Fruit fly (Drosophila melanogaster) whole organism, embryonic: ENCODE results near the gene CG14277.

Source experiments
- Abd-B ChIP-seq: fragments of 200-800 bp; sonication (Bioruptor generic); optimal IDR thresholded peaks from 2 replicates; lab custom pipeline; 2018; ENCODE audit warnings: missing biosample characterization, mild to moderate bottlenecking, missing genetic modification characterization, moderate library complexity
- Ada2b ChIP-seq: fragments of 200-800 bp; sonication (Bioruptor generic); IDR thresholded peaks from 2 replicates; pipeline ENCODE4 v1.3.6; 2022; ENCODE audit warnings: missing biosample characterization, missing genetic modification characterization
- Blimp-1 ChIP-seq: fragments of 200-800 bp; sonication (Bioruptor generic); optimal IDR thresholded peaks from 3 replicates; lab custom pipeline; 2018; ENCODE audit warnings: missing biosample characterization, missing genetic modification characterization, mild to moderate bottlenecking, moderate library complexity, missing genetic modification reagents
- CG1024 ChIP-seq: fragments of 200-800 bp; sonication (Bioruptor generic); IDR thresholded peaks from 2 replicates; pipeline ENCODE4 v1.3.6; 2022; ENCODE audit warnings: missing biosample characterization, missing genetic modification characterization
- CG10274 ChIP-seq: fragments of 200-800 bp; sonication (Bioruptor generic); optimal IDR thresholded peaks from 3 replicates; lab custom pipeline; 2017; ENCODE audit warnings: missing biosample characterization, mild to moderate bottlenecking, missing genetic modification characterization
- CG10565 ChIP-seq: fragments of 200-800 bp; sonication (Bioruptor generic); optimal IDR thresholded peaks from 3 replicates; lab custom pipeline; 2016; ENCODE audit warnings: missing biosample characterization, mild to moderate bottlenecking, missing genetic modification characterization
- CG10959 ChIP-seq: fragments of 200-800 bp; sonication (Bioruptor generic); IDR thresholded peaks from 2 replicates; pipeline ENCODE4 v1.3.6; 2022; ENCODE audit warnings: missing biosample characterization, missing genetic modification characterization
- CG12391 ChIP-seq: fragments of 200-800 bp; sonication (Bioruptor generic); optimal IDR thresholded peaks from 3 replicates; lab custom pipeline; 2018; ENCODE audit warnings: missing biosample characterization, mild to moderate bottlenecking, missing genetic modification characterization, moderate library complexity
- CG14860 ChIP-seq: fragments of 200-800 bp; sonication (Bioruptor generic); IDR thresholded peaks from 3 replicates; pipeline ENCODE4 v1.3.6; 2022; ENCODE audit warnings: missing biosample characterization, missing genetic modification characterization; ENCODE audit not compliant: partially characterized antibody
- CG17328 ChIP-seq: fragments of 200-800 bp; sonication (Bioruptor generic); IDR thresholded peaks from 2 replicates; pipeline ENCODE4 v1.3.6; 2022; ENCODE audit warnings: missing biosample characterization, missing genetic modification characterization
- CG17829 ChIP-seq: fragments of 200-800 bp; optimal IDR thresholded peaks from 2 replicates; lab custom pipeline; 2019; ENCODE audit warnings: missing biosample characterization, mild to moderate bottlenecking, missing genetic modification characterization, moderate library complexity
- CG18262 ChIP-seq: fragments of 200-800 bp; optimal IDR thresholded peaks from 3 replicates; lab custom pipeline; 2019; ENCODE audit warnings: missing biosample characterization, mild to moderate bottlenecking, missing genetic modification characterization, moderate library complexity
- CG18476 ChIP-seq: fragments of 200-800 bp; sonication (Bioruptor generic); optimal IDR thresholded peaks from 2 replicates; lab custom pipeline; 2016; ENCODE audit warnings: missing biosample characterization, mild to moderate bottlenecking, missing genetic modification characterization
- CG18599 ChIP-seq: fragments of 200-800 bp; sonication (Bioruptor generic); optimal IDR thresholded peaks from 3 replicates; lab custom pipeline; 2017; ENCODE audit warnings: missing biosample characterization, missing genetic modification characterization, mild to moderate bottlenecking, moderate library complexity, missing genetic modification reagents
- CG2120 ChIP-seq: fragments of 200-800 bp; sonication (Bioruptor generic); optimal IDR thresholded peaks from 3 replicates; lab custom pipeline; 2016; ENCODE audit warnings: missing biosample characterization, missing genetic modification characterization
- CG2712 ChIP-seq: fragments of 200-800 bp; optimal IDR thresholded peaks from 3 replicates; lab custom pipeline; 2019; ENCODE audit warnings: missing biosample characterization, mild to moderate bottlenecking, missing genetic modification characterization, moderate library complexity
- CG30403 ChIP-seq: fragments of 200-800 bp; sonication (Bioruptor generic); optimal IDR thresholded peaks from 3 replicates; lab custom pipeline; 2016; ENCODE audit warnings: missing biosample characterization, missing genetic modification characterization
- CG32772 ChIP-seq: fragments of 200-800 bp; sonication (Bioruptor generic); IDR thresholded peaks from 2 replicates; pipeline ENCODE4 v1.3.6; 2022; ENCODE audit warnings: missing biosample characterization, missing genetic modification characterization
- CG6689 ChIP-seq: fragments of 200-800 bp; sonication (Bioruptor generic); IDR thresholded peaks from 2 replicates; pipeline ENCODE4 v1.3.6; 2022; ENCODE audit warnings: missing biosample characterization, missing genetic modification characterization
- CG7839 ChIP-seq: fragments of 200-800 bp; sonication (Bioruptor generic); optimal IDR thresholded peaks from 3 replicates; lab custom pipeline; 2018; ENCODE audit warnings: missing biosample characterization, mild to moderate bottlenecking, missing genetic modification characterization, moderate library complexity
- Chrac-16 ChIP-seq: fragments of 200-800 bp; sonication (Bioruptor generic); optimal IDR thresholded peaks from 3 replicates; lab custom pipeline; 2016; ENCODE audit warnings: missing biosample characterization, missing genetic modification characterization
- Gug ChIP-seq: fragments of 200-800 bp; sonication (Bioruptor generic); IDR thresholded peaks from 4 replicates; pipeline ENCODE4 v1.3.6; 2022; ENCODE audit warnings: missing biosample characterization, missing genetic modification characterization
- H15 ChIP-seq: fragments of 200-800 bp; sonication (Bioruptor generic); IDR thresholded peaks from 3 replicates; pipeline ENCODE4 v1.3.6; 2022; ENCODE audit warnings: missing biosample characterization, missing genetic modification characterization
- Hr51 ChIP-seq, 2 experiments: fragments of 200-800 bp; sonication (Bioruptor generic); optimal IDR thresholded peaks; 2 replicates in 1 of 2; 3 replicates in 1 of 2; lab custom pipeline; 2016 to 2018; ENCODE audit warnings: missing biosample characterization in 2 of 2, missing genetic modification characterization in 2 of 2, mild to moderate bottlenecking in 1 of 2, moderate library complexity in 1 of 2
- Hr78 ChIP-seq, 2 experiments: fragments of 200-800 bp in 1 of 2; fragments of >200 bp in 1 of 2; sonication (Bioruptor generic) in 1 of 2; optimal IDR thresholded peaks; 2 replicates each; lab custom pipeline; 2017 to 2019; ENCODE audit warnings: missing biosample characterization in 2 of 2, missing genetic modification characterization in 2 of 2, mild to moderate bottlenecking in 1 of 2, moderate library complexity in 1 of 2
- Lpt ChIP-seq: fragments of >200 bp; optimal IDR thresholded peaks from 2 replicates; lab custom pipeline; 2018; ENCODE audit warnings: missing biosample characterization, missing genetic modification characterization
- MESR4 ChIP-seq: fragments of 200-800 bp; sonication (Bioruptor generic); optimal IDR thresholded peaks from 2 replicates; lab custom pipeline; 2018; ENCODE audit warnings: missing biosample characterization, mild to moderate bottlenecking, missing genetic modification characterization, moderate library complexity
- Med ChIP-seq: fragments of 200-800 bp; sonication (Bioruptor generic); peaks from one replicate; lab custom pipeline; 2016; ENCODE audit warnings: missing biosample characterization, missing genetic modification characterization, mild to moderate bottlenecking, inconsistent platforms, moderate library complexity
- Nf-YB ChIP-seq: fragments of 200-800 bp; sonication (Bioruptor generic); optimal IDR thresholded peaks from 3 replicates; lab custom pipeline; 2019; ENCODE audit warnings: missing biosample characterization, mild to moderate bottlenecking, missing genetic modification characterization, moderate library complexity
- Oli ChIP-seq: fragments of 200-800 bp; sonication (Bioruptor generic); optimal IDR thresholded peaks from 2 replicates; lab custom pipeline; 2018; ENCODE audit warnings: missing biosample characterization, mild to moderate bottlenecking, missing genetic modification characterization, moderate library complexity
- Ptx1 ChIP-seq: fragments of 200-800 bp; sonication (Bioruptor generic); IDR thresholded peaks from 2 replicates; pipeline ENCODE4 v1.3.6; 2022; ENCODE audit warnings: missing biosample characterization, missing genetic modification characterization
- Rfx ChIP-seq: fragments of 200-800 bp; sonication (Bioruptor generic); IDR thresholded peaks from 2 replicates; pipeline ENCODE4 v1.3.6; 2022; ENCODE audit warnings: missing biosample characterization, missing genetic modification characterization
- Six4 ChIP-seq: fragments of 200-800 bp; sonication (Bioruptor generic); optimal IDR thresholded peaks from 2 replicates; lab custom pipeline; 2016; ENCODE audit warnings: missing biosample characterization, missing genetic modification characterization
- Sox102F ChIP-seq: fragments of 200-800 bp; sonication (Bioruptor generic); optimal IDR thresholded peaks from 2 replicates; lab custom pipeline; 2018; ENCODE audit warnings: missing biosample characterization, mild to moderate bottlenecking, missing genetic modification characterization, moderate library complexity
- Sry-δ ChIP-seq: fragments of 200-800 bp; sonication (Bioruptor generic); optimal IDR thresholded peaks from 2 replicates; lab custom pipeline; 2016; ENCODE audit warnings: missing biosample characterization, missing genetic modification characterization
- Xbp1 ChIP-seq: fragments of 200-800 bp; sonication (Bioruptor generic); optimal IDR thresholded peaks from 3 replicates; lab custom pipeline; 2016; ENCODE audit warnings: missing biosample characterization, mild to moderate bottlenecking, missing genetic modification characterization
- Xrp1 ChIP-seq: fragments of 200-800 bp; sonication (Bioruptor generic); IDR thresholded peaks from 2 replicates; pipeline ENCODE4 v1.3.6; 2022; ENCODE audit warnings: missing biosample characterization, missing genetic modification characterization
- chif ChIP-seq, 2 experiments: fragments of 200-800 bp; sonication (Bioruptor generic); optimal IDR thresholded peaks; 3 replicates each; lab custom pipeline; 2016; ENCODE audit warnings: missing biosample characterization in 2 of 2, missing genetic modification characterization in 2 of 2
- ems ChIP-seq: fragments of 200-800 bp; sonication (Bioruptor generic); optimal IDR thresholded peaks from 3 replicates; lab custom pipeline; 2016; ENCODE audit warnings: missing biosample characterization, missing genetic modification characterization
- gce ChIP-seq: fragments of 200-800 bp; sonication (Bioruptor generic); IDR thresholded peaks from 3 replicates; pipeline ENCODE4 v1.3.6; 2022; ENCODE audit warnings: missing biosample characterization, missing genetic modification characterization
- gfzf ChIP-seq: fragments of 200-800 bp; sonication (Bioruptor generic); optimal IDR thresholded peaks from 2 replicates; lab custom pipeline; 2016; ENCODE audit warnings: missing biosample characterization, mild to moderate bottlenecking, missing genetic modification characterization, moderate library complexity
- grau ChIP-seq: fragments of 200-800 bp; optimal IDR thresholded peaks from 3 replicates; lab custom pipeline; 2019; ENCODE audit warnings: missing biosample characterization, mild to moderate bottlenecking, missing genetic modification characterization, moderate library complexity
- lbe ChIP-seq: fragments of 200-800 bp; sonication (Bioruptor generic); optimal IDR thresholded peaks from 2 replicates; lab custom pipeline; 2016; ENCODE audit warnings: missing biosample characterization, mild to moderate bottlenecking, missing genetic modification characterization
- odd ChIP-seq: fragments of 200-800 bp; sonication (Bioruptor generic); optimal IDR thresholded peaks from 2 replicates; lab custom pipeline; 2017; ENCODE audit warnings: missing biosample characterization, mild to moderate bottlenecking, missing genetic modification characterization
- otp ChIP-seq: fragments of 200-800 bp; sonication (Bioruptor generic); IDR thresholded peaks from 3 replicates; pipeline ENCODE4, ENCODE4 v1.3.6; 2022; ENCODE audit warnings: missing biosample characterization, missing genetic modification characterization
- pb ChIP-seq: fragments of 200-800 bp; sonication (Bioruptor generic); optimal IDR thresholded peaks from 3 replicates; lab custom pipeline; 2016; ENCODE audit warnings: missing biosample characterization, missing genetic modification characterization
- pnt ChIP-seq: fragments of 200-800 bp; sonication (Bioruptor generic); optimal IDR thresholded peaks from 3 replicates; lab custom pipeline; 2016; ENCODE audit warnings: missing biosample characterization, missing genetic modification characterization
- sim ChIP-seq: fragments of 200-800 bp; sonication (Bioruptor generic); IDR thresholded peaks from 2 replicates; pipeline ENCODE4 v1.3.6; 2022; ENCODE audit warnings: missing biosample characterization, missing genetic modification characterization
- ttk ChIP-seq: fragments of 200-800 bp; sonication (Bioruptor generic); IDR thresholded peaks from 2 replicates; pipeline ENCODE4 v2.1.2; 2022; ENCODE audit warnings: missing biosample characterization, missing genetic modification characterization
- vvl ChIP-seq: fragments of 200-800 bp; sonication (Bioruptor generic); IDR thresholded peaks from 2 replicates; pipeline ENCODE4 v1.3.6; 2022; ENCODE audit warnings: missing biosample characterization, missing genetic modification characterization

Gene CG14277

dm6 chr2L:8229628-8230027, 12.7 kb upstream of the CG14277 start (continued):
- TF ChIP-seq lbe (GFP tag; lab: Kevin White, UChicago) (peak; percentile 42), Xbp1 (GFP tag; lab: Kevin White, UChicago) (peak; percentile 20), ems (GFP tag; lab: Kevin White, UChicago) (peak; percentile 18), chif (GFP tag; optimal IDR thresholded peaks at IDR 0.05; lab: Kevin White, UChicago) (peak in 1 of 2 experiments; percentile 24), Gug (GFP tag; lab: Robert Waterston, UW) (0 out of 4 replicates have a peak, but pooled peaks have one; percentile 24), CG18476 (GFP tag; lab: Kevin White, UChicago) (no peak), ttk (0 out of 2 replicates have a peak, but pooled peaks have one; percentile 23), H15 (GFP tag; lab: Robert Waterston, UW) (peak; percentile 37; the same call in 2 of the 3 replicates), Oli (tag; lab: Kevin White, UChicago) (peak; percentile 31), CG32772 (GFP tag; lab: Robert Waterston, UW) (no peak), Lpt (GFP tag; lab: Kevin White, UChicago) (no peak), Rfx (GFP tag; lab: Robert Waterston, UW) (peak; percentile 53), Blimp-1 (peak; percentile 9), CG1024 (GFP tag; lab: Robert Waterston, UW) (0 out of 2 replicates have a peak, but pooled peaks have one; percentile 22), CG18599 (GFP tag; lab: Kevin White, UChicago) (peak; percentile 5), pnt (GFP tag; lab: Kevin White, UChicago) (peak; percentile 14), Sry-δ (no peak), CG30403 (peak; percentile 11), Chrac-16 (GFP tag; lab: Kevin White, UChicago) (no peak), odd (GFP tag; lab: Kevin White, UChicago) (no peak), CG2712 (tag; lab: Kevin White, UChicago) (peak; percentile 40), Nf-YB (GFP tag; lab: Kevin White, UChicago) (no peak), CG10274 (GFP tag; lab: Kevin White, UChicago) (no peak), gce (no peak), CG17328 (GFP tag; lab: Robert Waterston, UW) (peak; percentile 62; the same call in 1 of the 2 replicates), Med (GFP tag; lab: Kevin White, UChicago) (peak; percentile 86), vvl (GFP tag; lab: Robert Waterston, UW) (peak; percentile 62), CG2120 (GFP tag; lab: Kevin White, UChicago) (peak; percentile 54), gfzf (GFP tag; lab: Kevin White, UChicago) (no peak), MESR4 (no peak), CG10565 (no peak), Hr51 (GFP tag; optimal IDR thresholded peaks at IDR 0.05; lab: Kevin White, UChicago) (peak in 1 of 2 experiments; percentile 35), CG18262 (peak; percentile 30), CG10959 (peak; percentile 43; the same call in 1 of the 2 replicates), Six4 (peak; percentile 2), sim (0 out of 2 replicates have a peak, but pooled peaks have one; percentile 20), Abd-B (GFP tag; lab: Kevin White, UChicago) (peak; percentile 17), Sox102F (GFP tag; lab: Kevin White, UChicago) (peak; percentile 33), Ada2b (GFP tag; lab: Robert Waterston, UW) (peak; percentile 61; the same call in 1 of the 2 replicates), Hr78 (GFP tag; optimal IDR thresholded peaks at IDR 0.05; lab: Kevin White, UChicago) (no peak), CG6689 (GFP tag; lab: Robert Waterston, UW) (peak; percentile 52; the same call in 1 of the 2 replicates), otp (GFP tag; lab: Robert Waterston, UW) (peak; percentile 48; the same call in 2 of the 3 replicates), CG14860 (GFP tag; lab: Robert Waterston, UW) (no peak), Xrp1 (GFP tag; lab: Robert Waterston, UW) (peak; percentile 71; the same call in 1 of the 2 replicates), CG7839 (tag; lab: Kevin White, UChicago) (peak; percentile 40), CG12391 (tag; lab: Kevin White, UChicago) (peak; percentile 38), Ptx1 (peak; percentile 64), pb (GFP tag; lab: Kevin White, UChicago) (no peak), grau (tag; lab: Kevin White, UChicago) (peak; percentile 35), CG17829 (no peak)
